Worm (Caenorhabditis elegans) whole organism, L2 larva: ENCODE measurements around the gene spp-28.

Source experiments
- C34F6.9 ChIP-seq: fragments of 150-350 bp; optimal IDR thresholded peaks from 2 replicates; lab custom pipeline; 2014; ENCODE audit warnings: missing biosample characterization, missing genetic modification characterization
- F13H6.1 ChIP-seq: sonication (generic microtip); optimal IDR thresholded peaks from 2 replicates; lab custom pipeline; 2016; ENCODE audit warnings: missing genetic modification characterization, missing compliant biosample characterization
- R02D3.7 ChIP-seq: fragments of 150-350 bp; optimal IDR thresholded peaks from 2 replicates; lab custom pipeline; 2014; ENCODE audit warnings: missing biosample characterization, missing genetic modification characterization
- Y55F3AM.14 ChIP-seq: fragments of 200-800 bp; sonication (Bioruptor generic); optimal IDR thresholded peaks from 2 replicates; lab custom pipeline; 2018; ENCODE audit warnings: mild to moderate bottlenecking, missing genetic modification characterization, missing compliant biosample characterization
- ZK546.5 ChIP-seq: sonication (generic microtip); optimal IDR thresholded peaks from 2 replicates; lab custom pipeline; 2017; ENCODE audit warnings: missing biosample characterization, missing genetic modification characterization
- alr-1 ChIP-seq: fragments of 150-350 bp; optimal IDR thresholded peaks from 2 replicates; lab custom pipeline; 2014; ENCODE audit warnings: missing biosample characterization, missing genetic modification characterization
- aly-2 ChIP-seq: fragments of 150-350 bp; optimal IDR thresholded peaks from 2 replicates; lab custom pipeline; 2014; ENCODE audit warnings: missing biosample characterization, missing genetic modification characterization
- ama-1 ChIP-seq: fragments of 150-350 bp; optimal IDR thresholded peaks from 2 replicates; lab custom pipeline; 2018; ENCODE audit warnings: inconsistent platforms
- blmp-1 ChIP-seq: sonication (generic microtip); optimal IDR thresholded peaks from 2 replicates; lab custom pipeline; 2017; ENCODE audit warnings: missing genetic modification characterization, mild to moderate bottlenecking, missing compliant biosample characterization, antibody characterized with exemption, moderate library complexity; ENCODE audit not compliant: insufficient read depth
- ceh-16 ChIP-seq: fragments of 150-350 bp; optimal IDR thresholded peaks from 2 replicates; lab custom pipeline; 2014; ENCODE audit warnings: missing biosample characterization, missing genetic modification characterization
- ceh-82 ChIP-seq: fragments of 150-350 bp; optimal IDR thresholded peaks from 2 replicates; lab custom pipeline; 2014; ENCODE audit warnings: missing biosample characterization, missing genetic modification characterization
- crh-2 ChIP-seq: sonication (generic microtip); optimal IDR thresholded peaks from 2 replicates; lab custom pipeline; 2017; ENCODE audit warnings: missing biosample characterization, missing genetic modification characterization
- dmd-4 ChIP-seq: sonication (generic microtip); optimal IDR thresholded peaks from 2 replicates; lab custom pipeline; 2017; ENCODE audit warnings: missing biosample characterization, missing genetic modification characterization
- egl-27 ChIP-seq: sonication (generic microtip); optimal IDR thresholded peaks from 3 replicates; lab custom pipeline; 2017; ENCODE audit warnings: missing biosample characterization, missing genetic modification reagents, missing genetic modification characterization
- elt-1 ChIP-seq: fragments of 150-350 bp; optimal IDR thresholded peaks from 2 replicates; lab custom pipeline; 2014; ENCODE audit warnings: missing biosample characterization, missing genetic modification characterization
- elt-3 ChIP-seq: sonication (generic microtip); optimal IDR thresholded peaks from 2 replicates; lab custom pipeline; 2017; ENCODE audit warnings: missing biosample characterization, missing genetic modification characterization
- fos-1 ChIP-seq: fragments of 150-350 bp; optimal IDR thresholded peaks from 2 replicates; lab custom pipeline; 2014; ENCODE audit warnings: missing biosample characterization, missing genetic modification characterization
- gmeb-1 ChIP-seq: fragments of 150-350 bp; optimal IDR thresholded peaks from 2 replicates; lab custom pipeline; 2014; ENCODE audit warnings: missing biosample characterization, missing genetic modification characterization
- lin-11 ChIP-seq: fragments of 150-350 bp; sonication (generic microtip); optimal IDR thresholded peaks from 2 replicates; lab custom pipeline; 2014; ENCODE audit warnings: missing biosample characterization, missing genetic modification characterization, inconsistent platforms, mixed read lengths
- lin-13 ChIP-seq: fragments of 150-350 bp; optimal IDR thresholded peaks from 2 replicates; lab custom pipeline; 2014; ENCODE audit warnings: missing biosample characterization, missing genetic modification reagents, missing genetic modification characterization
- lin-39 ChIP-seq: fragments of 150-350 bp; optimal IDR thresholded peaks from 2 replicates; lab custom pipeline; 2014; ENCODE audit warnings: missing biosample characterization, missing genetic modification reagents, missing genetic modification characterization
- lsy-2 ChIP-seq, 2 experiments: fragments of 150-350 bp in 1 of 2; sonication (generic microtip) in 1 of 2; optimal IDR thresholded peaks; 2 replicates each; lab custom pipeline; 2014 to 2017; ENCODE audit warnings: missing biosample characterization in 2 of 2, missing genetic modification characterization in 2 of 2
- mab-5 ChIP-seq: fragments of 150-350 bp; optimal IDR thresholded peaks from 2 replicates; lab custom pipeline; 2014; ENCODE audit warnings: missing biosample characterization, missing genetic modification characterization
- mbf-1 ChIP-seq: sonication (generic microtip); optimal IDR thresholded peaks from 2 replicates; lab custom pipeline; 2017; ENCODE audit warnings: missing biosample characterization, missing genetic modification characterization
- mdl-1 ChIP-seq, 2 experiments: fragments of 150-350 bp in 1 of 2; sonication (generic microtip) in 1 of 2; optimal IDR thresholded peaks; 2 replicates each; lab custom pipeline; 2017; ENCODE audit warnings: missing biosample characterization in 2 of 2, missing genetic modification characterization in 2 of 2
- nhr-10 ChIP-seq: sonication (generic microtip); optimal IDR thresholded peaks from 2 replicates; lab custom pipeline; 2017; ENCODE audit warnings: missing biosample characterization, missing genetic modification characterization
- nhr-11 ChIP-seq: fragments of 150-350 bp; optimal IDR thresholded peaks from 2 replicates; lab custom pipeline; 2014; ENCODE audit warnings: missing biosample characterization, missing genetic modification characterization
- nhr-12 ChIP-seq: fragments of 150-350 bp; optimal IDR thresholded peaks from 2 replicates; lab custom pipeline; 2014; ENCODE audit warnings: missing biosample characterization, missing genetic modification characterization
- nhr-129 ChIP-seq: fragments of 150-350 bp; optimal IDR thresholded peaks from 2 replicates; lab custom pipeline; 2014; ENCODE audit warnings: missing biosample characterization, missing genetic modification characterization
- nhr-21 ChIP-seq: fragments of 150-350 bp; optimal IDR thresholded peaks from 2 replicates; lab custom pipeline; 2014; ENCODE audit warnings: missing biosample characterization, missing genetic modification characterization
- nhr-23 ChIP-seq: fragments of 150-350 bp; optimal IDR thresholded peaks from 2 replicates; lab custom pipeline; 2014; ENCODE audit warnings: missing biosample characterization, missing genetic modification reagents, missing genetic modification characterization
- nhr-237 ChIP-seq: fragments of 150-350 bp; optimal IDR thresholded peaks from 2 replicates; lab custom pipeline; 2014; ENCODE audit warnings: missing biosample characterization, missing genetic modification characterization
- nhr-25 ChIP-seq: fragments of 150-350 bp; sonication (generic microtip); optimal IDR thresholded peaks from 3 replicates; lab custom pipeline; 2014; ENCODE audit warnings: missing biosample characterization, missing genetic modification characterization
- nhr-6 ChIP-seq: fragments of 150-350 bp; optimal IDR thresholded peaks from 2 replicates; lab custom pipeline; 2014; ENCODE audit warnings: missing biosample characterization, missing genetic modification characterization
- nhr-77 ChIP-seq: fragments of 150-350 bp; optimal IDR thresholded peaks from 2 replicates; lab custom pipeline; 2014; ENCODE audit warnings: missing biosample characterization, missing genetic modification characterization
- peb-1 ChIP-seq: fragments of 150-350 bp; optimal IDR thresholded peaks from 2 replicates; lab custom pipeline; 2014; ENCODE audit warnings: missing biosample characterization, missing genetic modification characterization
- sem-4 ChIP-seq: fragments of 150-350 bp; optimal IDR thresholded peaks from 2 replicates; lab custom pipeline; 2014; ENCODE audit warnings: missing biosample characterization, missing genetic modification reagents, missing genetic modification characterization
- skn-1 ChIP-seq: sonication (generic microtip); optimal IDR thresholded peaks from 2 replicates; lab custom pipeline; 2017; ENCODE audit warnings: missing biosample characterization, missing genetic modification characterization
- sma-3 ChIP-seq: sonication (generic microtip); optimal IDR thresholded peaks from 2 replicates; lab custom pipeline; 2016; ENCODE audit warnings: missing genetic modification reagents, missing genetic modification characterization, missing compliant biosample characterization
- sma-9 ChIP-seq, 2 experiments: fragments of 150-350 bp in 1 of 2; sonication (generic microtip) in 1 of 2; optimal IDR thresholded peaks; 2 replicates each; lab custom pipeline; 2014 to 2016; ENCODE audit warnings: missing genetic modification characterization in 2 of 2, mild to moderate bottlenecking in 1 of 2, missing biosample characterization in 1 of 2, missing compliant biosample characterization in 1 of 2, missing genetic modification reagents in 1 of 2, moderate library complexity in 1 of 2
- snpc-4 ChIP-seq: fragments of 150-350 bp; optimal IDR thresholded peaks from 2 replicates; lab custom pipeline; 2014; ENCODE audit warnings: missing biosample characterization, missing genetic modification characterization
- unc-39 ChIP-seq: fragments of 150-350 bp; optimal IDR thresholded peaks from 2 replicates; lab custom pipeline; 2014; ENCODE audit warnings: missing biosample characterization, missing genetic modification characterization
- unc-55 ChIP-seq: fragments of 150-350 bp; sonication (generic microtip); optimal IDR thresholded peaks from 3 replicates; lab custom pipeline; 2014; ENCODE audit warnings: missing biosample characterization, missing genetic modification reagents, missing genetic modification characterization
- unc-62 ChIP-seq: fragments of 150-350 bp; optimal IDR thresholded peaks from 2 replicates; lab custom pipeline; 2014; ENCODE audit warnings: missing biosample characterization, missing genetic modification reagents, missing genetic modification characterization
- zag-1 ChIP-seq: fragments of 150-350 bp; optimal IDR thresholded peaks from 2 replicates; lab custom pipeline; 2014; ENCODE audit warnings: missing biosample characterization, missing genetic modification characterization
- ztf-1 ChIP-seq: fragments of 200-800 bp; sonication (Bioruptor generic); conservative IDR thresholded peaks from 2 replicates; pipeline ENCODE4 v1.3.6; 2022; ENCODE audit warnings: missing genetic modification characterization, missing compliant biosample characterization
- ztf-11 ChIP-seq: sonication (generic microtip); optimal IDR thresholded peaks from 2 replicates; lab custom pipeline; 2017; ENCODE audit warnings: missing biosample characterization, missing genetic modification characterization
- ztf-4 ChIP-seq: fragments of 150-350 bp; optimal IDR thresholded peaks from 2 replicates; lab custom pipeline; 2014; ENCODE audit warnings: missing biosample characterization, missing genetic modification characterization

Gene spp-28

ce11 chrIII:4190241-4190640 lies at the start of gene spp-28:
spp-28 (minus strand) TSS chrIII:4190341.
- no peak for TF ChIP-seq mbf-1 (tag; lab: Kevin White, UChicago)
- TF ChIP-seq R02D3.7 (tag; lab: Kevin White, UChicago): no peak
- no peak for TF ChIP-seq nhr-10
- TF ChIP-seq dmd-4 (tag; lab: Kevin White, UChicago): no peak
- TF ChIP-seq nhr-6 (tag; lab: Kevin White, UChicago): no peak
- TF ChIP-seq crh-2 (tag; lab: Kevin White, UChicago): no peak
- no peak for TF ChIP-seq ztf-1 (GFP tag; lab: Robert Waterston, UW)
- TF ChIP-seq lin-11 (tag; lab: Kevin White, UChicago): no peak
- no peak for TF ChIP-seq elt-1 (tag; lab: Kevin White, UChicago)
- TF ChIP-seq unc-39 (tag; lab: Kevin White, UChicago): no peak
- TF ChIP-seq sem-4 (tag; lab: Kevin White, UChicago): no peak

ce11 chrIII:4237660-4238059 lies 47.5 kb upstream of the spp-28 start:
- TF ChIP-seq nhr-23 (tag; lab: Kevin White, UChicago) (no peak), unc-39 (tag; lab: Kevin White, UChicago) (no peak), blmp-1 (peak; percentile 91), unc-55 (GFP tag; lab: Kevin White, UChicago) (peak; percentile 86), R02D3.7 (tag; lab: Kevin White, UChicago) (no peak), skn-1 (tag; lab: Kevin White, UChicago) (peak; percentile 5), F13H6.1 (tag; lab: Kevin White, UChicago) (peak; percentile 99), nhr-129 (tag; lab: Kevin White, UChicago) (peak; percentile 97), lin-39 (tag; lab: Kevin White, UChicago) (no peak), ztf-4 (tag; lab: Kevin White, UChicago) (peak; percentile 91), alr-1 (no peak), lin-13 (peak; percentile 84), sem-4 (tag; lab: Kevin White, UChicago) (peak; percentile 92), mab-5 (tag; lab: Kevin White, UChicago) (peak; percentile 58), egl-27 (tag; lab: Kevin White, UChicago) (peak; percentile 91), nhr-237 (tag; lab: Kevin White, UChicago) (no peak), nhr-10 (peak; percentile 65), aly-2 (no peak), Y55F3AM.14 (GFP tag; lab: Kevin White, UChicago) (peak; percentile 79), crh-2 (tag; lab: Kevin White, UChicago) (peak; percentile 97), ZK546.5 (tag; lab: Kevin White, UChicago) (no peak), ztf-11 (tag; lab: Kevin White, UChicago) (no peak), sma-9 (GFP tag; optimal IDR thresholded peaks at IDR 0.05; lab: Kevin White, UChicago) (peak; percentile 99), sma-9 (tag; optimal IDR thresholded peaks at IDR 0.05; lab: Kevin White, UChicago) (peak; percentile 37), ceh-16 (tag; lab: Kevin White, UChicago) (peak; percentile 41), nhr-11 (tag; lab: Kevin White, UChicago) (peak; percentile 84), lsy-2 (tag; optimal IDR thresholded peaks at IDR 0.05; lab: Kevin White, UChicago) (peak; percentile 57 to 89), peb-1 (tag; lab: Kevin White, UChicago) (no peak), dmd-4 (tag; lab: Kevin White, UChicago) (no peak), nhr-25 (tag; lab: Kevin White, UChicago) (peak; percentile 94), nhr-6 (tag; lab: Kevin White, UChicago) (peak; percentile 87), sma-3 (GFP tag; lab: Kevin White, UChicago) (peak; percentile 93), C34F6.9 (tag; lab: Kevin White, UChicago) (peak; percentile 94), unc-62 (GFP tag; lab: Kevin White, UChicago) (peak; percentile 6), lin-11 (tag; lab: Kevin White, UChicago) (peak; percentile 74), ama-1 (lab: Kevin White, UChicago) (no peak), fos-1 (tag; lab: Kevin White, UChicago) (peak; percentile 96), nhr-12 (no peak), ceh-82 (tag; lab: Kevin White, UChicago) (no peak), elt-1 (tag; lab: Kevin White, UChicago) (no peak), mbf-1 (tag; lab: Kevin White, UChicago) (no peak), nhr-77 (tag; lab: Kevin White, UChicago) (no peak), ztf-1 (GFP tag; lab: Robert Waterston, UW) (no peak), gmeb-1 (tag; lab: Kevin White, UChicago) (peak; percentile 80), mdl-1 (tag; optimal IDR thresholded peaks at IDR 0.05; lab: Kevin White, UChicago) (peak; percentile 90 to 97), elt-3 (tag; lab: Kevin White, UChicago) (no peak), snpc-4 (tag; lab: Kevin White, UChicago) (peak; percentile 25), zag-1 (tag; lab: Kevin White, UChicago) (peak; percentile 61), nhr-21 (tag; lab: Kevin White, UChicago) (peak; percentile 98)
